Worm (Caenorhabditis elegans) whole organism, midembryonic: ENCODE data around the gene kin-4.
A peak's percentile ranks its signal among the peaks of the same experiment; 100 is the strongest.
"Not testable (repeated sequence)": the region's sequence is repeated elsewhere in the genome, so short reads cannot be mapped to it uniquely, and the experiment has no call there.

ENCODE experiments used
- T22C8.4 ChIP-seq: fragments of 200-800 bp; sonication (Bioruptor generic); IDR thresholded peaks from 2 replicates; pipeline ENCODE4 v1.3.6; 2022; ENCODE audit warnings: missing genetic modification characterization, missing compliant biosample characterization
- cog-1 ChIP-seq: sonication (generic microtip); optimal IDR thresholded peaks from 2 replicates; lab custom pipeline; 2016; ENCODE audit warnings: missing genetic modification characterization, missing compliant biosample characterization
- flt-1 ChIP-seq: fragments of 200-800 bp; sonication (Bioruptor generic); IDR thresholded peaks from 2 replicates; pipeline ENCODE4 v1.3.6; 2022; ENCODE audit warnings: missing genetic modification characterization, missing compliant biosample characterization
- klf-2 ChIP-seq: fragments of 200-800 bp; sonication (Bioruptor generic); conservative IDR thresholded peaks from 2 replicates; pipeline ENCODE4 v1.3.6; 2022; ENCODE audit warnings: missing genetic modification reagents, missing genetic modification characterization, missing compliant biosample characterization
- med-1 ChIP-seq: sonication (generic microtip); optimal IDR thresholded peaks from 2 replicates; lab custom pipeline; 2017; ENCODE audit warnings: missing genetic modification characterization, mild to moderate bottlenecking, missing compliant biosample characterization, antibody characterized with exemption, missing genetic modification reagents; ENCODE audit not compliant: insufficient read depth
- ref-1 ChIP-seq: fragments of 200-800 bp; sonication (Bioruptor generic); conservative IDR thresholded peaks from 2 replicates; pipeline ENCODE4 v1.3.6; 2022; ENCODE audit warnings: missing genetic modification reagents, missing genetic modification characterization, missing compliant biosample characterization
- tab-1 ChIP-seq: fragments of 200-800 bp; sonication (Bioruptor generic); IDR thresholded peaks from 2 replicates; pipeline ENCODE4 v1.3.6; 2022; ENCODE audit warnings: missing genetic modification characterization, missing compliant biosample characterization
- ztf-23 ChIP-seq: fragments of 200-800 bp; sonication (Bioruptor generic); IDR thresholded peaks from 2 replicates; pipeline ENCODE4 v1.3.6; 2022; ENCODE audit warnings: missing genetic modification reagents, missing genetic modification characterization, missing compliant biosample characterization
- ztf-29 ChIP-seq: fragments of 200-800 bp; sonication (Bioruptor generic); IDR thresholded peaks from 2 replicates; pipeline ENCODE4 v1.3.6; 2022; ENCODE audit warnings: missing genetic modification reagents, missing genetic modification characterization, missing compliant biosample characterization

kin-4 gene

DNA sequence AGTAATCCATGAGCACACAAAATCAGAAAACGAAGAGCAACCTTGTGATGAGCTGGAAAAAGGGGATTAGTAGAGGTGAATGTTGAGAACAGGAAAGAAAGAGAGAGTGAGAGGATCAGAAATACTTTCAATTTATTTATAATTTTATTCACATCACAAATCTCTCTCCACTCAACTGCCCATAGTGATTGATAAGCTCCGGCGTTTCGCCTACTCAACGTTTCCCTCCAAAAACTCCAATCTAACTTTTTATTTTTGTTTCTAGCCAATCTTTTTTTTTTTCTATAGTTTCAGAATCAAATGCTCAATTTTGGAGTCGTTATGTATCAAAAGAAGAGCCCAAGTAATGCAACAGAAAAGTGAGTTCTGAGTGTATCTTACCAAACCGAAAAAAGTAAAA is at the start of gene kin-4:
kin-4 (plus strand) TSS at position 301 of the 400 bp plus-strand sequence.
- TF ChIP-seq klf-2 (no peak), flt-1 (GFP tag; lab: Robert Waterston, UW) (no peak), tab-1 (GFP tag; lab: Robert Waterston, UW) (no peak), ztf-23 (GFP tag; lab: Robert Waterston, UW) (no peak), ztf-29 (GFP tag; lab: Robert Waterston, UW) (no peak), med-1 (GFP tag; lab: Kevin White, UChicago) (no peak), T22C8.4 (no peak)

DNA sequence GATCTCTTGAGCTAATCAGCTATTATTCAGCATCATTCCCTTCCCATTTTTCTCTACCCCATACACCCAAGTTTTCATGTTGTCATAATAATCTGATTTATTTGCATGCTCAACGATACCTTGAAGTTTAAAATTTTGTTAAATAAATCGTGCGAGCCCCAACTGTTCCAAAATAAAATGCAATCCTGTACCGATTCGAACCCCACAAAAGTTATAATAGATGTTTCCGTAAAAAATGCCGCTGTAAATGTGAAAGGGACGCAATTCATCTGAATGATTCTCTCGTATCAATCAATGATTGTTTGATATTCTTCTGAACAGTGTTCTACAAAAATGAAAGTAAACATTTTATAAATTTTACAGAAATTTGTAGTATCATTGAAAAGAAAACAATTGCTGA is 48.1 kb upstream of the kin-4 start:
- TF ChIP-seq ztf-29 (GFP tag; lab: Robert Waterston, UW) (no peak), cog-1 (tag; lab: Kevin White, UChicago) (no peak), klf-2 (no peak), med-1 (GFP tag; lab: Kevin White, UChicago) (no peak), tab-1 (GFP tag; lab: Robert Waterston, UW) (no peak), ref-1 (GFP tag; lab: Robert Waterston, UW) (no peak), T22C8.4 (no peak), flt-1 (GFP tag; lab: Robert Waterston, UW) (no peak), ztf-23 (GFP tag; lab: Robert Waterston, UW) (no peak)

DNA sequence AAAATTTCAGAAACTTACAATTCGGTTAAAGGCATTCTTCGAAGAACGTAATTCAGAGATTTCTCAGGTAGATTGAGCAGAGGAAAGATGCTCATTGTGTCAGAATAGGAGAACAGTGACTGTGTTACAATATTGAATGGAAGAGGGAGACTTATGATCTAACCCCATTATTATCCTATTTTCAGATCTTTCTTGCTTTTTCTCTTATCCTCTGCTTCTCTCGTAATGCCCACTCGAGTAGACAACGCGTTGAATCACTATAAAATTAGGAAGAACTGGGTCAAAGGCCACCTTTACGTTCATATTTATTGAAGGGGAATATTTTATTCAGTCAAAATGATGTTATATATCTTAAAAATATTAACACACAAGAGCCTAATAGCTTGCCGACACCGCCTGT is 46.3 kb upstream of the kin-4 start, which contains the start of gene fbxb-76:
fbxb-76 (minus strand) TSS at position 101 of the 400 bp plus-strand sequence.
- TF ChIP-seq klf-2 = no peak
- no peak for TF ChIP-seq tab-1 (GFP tag; lab: Robert Waterston, UW)
- TF ChIP-seq ref-1 (GFP tag; lab: Robert Waterston, UW) = no peak
- TF ChIP-seq flt-1 (GFP tag; lab: Robert Waterston, UW) = no peak

DNA sequence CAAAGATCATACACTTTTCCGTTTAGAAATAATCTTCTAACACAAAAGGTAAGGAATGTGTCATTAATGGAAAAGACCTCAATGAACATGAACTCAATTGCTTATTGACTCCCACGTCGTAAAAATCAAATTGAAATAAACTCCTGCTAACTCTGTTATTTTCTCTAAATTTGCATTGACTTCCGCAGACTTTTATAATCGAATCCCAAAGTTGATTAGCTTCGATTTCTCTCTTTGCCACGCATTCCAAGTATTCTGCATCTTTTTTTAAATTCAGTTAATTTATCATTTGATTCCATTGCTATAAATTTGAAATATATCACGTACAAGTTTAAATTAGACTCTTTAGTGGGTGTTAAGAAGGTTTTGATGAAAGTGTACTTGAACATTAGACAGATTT is 36.9 kb upstream of the kin-4 start:
- TF ChIP-seq cog-1 (tag; lab: Kevin White, UChicago) (no peak), T22C8.4 (no peak), ref-1 (GFP tag; lab: Robert Waterston, UW) (no peak), flt-1 (GFP tag; lab: Robert Waterston, UW) (no peak), med-1 (GFP tag; lab: Kevin White, UChicago) (no peak), ztf-29 (GFP tag; lab: Robert Waterston, UW) (no peak), tab-1 (GFP tag; lab: Robert Waterston, UW) (no peak), klf-2 (no peak), ztf-23 (GFP tag; lab: Robert Waterston, UW) (no peak)

DNA sequence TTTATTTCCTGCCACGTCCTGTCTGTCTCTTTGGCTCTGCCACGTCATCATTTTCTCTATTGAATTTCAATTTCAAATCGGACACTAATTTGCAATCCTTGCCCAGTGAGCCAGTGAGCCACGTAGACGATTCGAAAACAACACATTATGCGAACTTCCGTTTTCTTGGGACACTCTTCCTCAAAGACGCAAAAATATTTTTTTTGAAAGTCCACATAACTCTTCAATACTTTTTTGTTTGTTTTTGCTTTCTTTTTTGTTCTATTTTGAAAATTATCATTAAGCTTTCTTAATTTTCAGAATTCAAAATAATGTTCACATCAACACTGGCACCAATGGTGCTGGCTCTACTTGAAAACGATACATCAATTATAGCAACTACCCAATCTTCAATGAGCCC is 31.3 kb upstream of the kin-4 start, which contains the start of gene tag-89:
tag-89 (plus strand) TSS at position 301 of the 400 bp plus-strand sequence.
- TF ChIP-seq ztf-23 (GFP tag; lab: Robert Waterston, UW) (no peak), ref-1 (GFP tag; lab: Robert Waterston, UW) (no peak), cog-1 (tag; lab: Kevin White, UChicago) (no peak), T22C8.4 (no peak), klf-2 (no peak), med-1 (GFP tag; lab: Kevin White, UChicago) (no peak), flt-1 (GFP tag; lab: Robert Waterston, UW) (no peak), tab-1 (GFP tag; lab: Robert Waterston, UW) (no peak), ztf-29 (GFP tag; lab: Robert Waterston, UW) (no peak)

- TF ChIP-seq cog-1 (tag; lab: Kevin White, UChicago); med-1 (GFP tag; lab: Kevin White, UChicago); tab-1 (GFP tag; lab: Robert Waterston, UW): not testable (repeated sequence)
Observed at ce11 chrIV:11398267-11398825, 27.2 kb upstream of the kin-4 start, which contains the start of gene dsl-6. Gene dsl-6, minus strand, starts transcription at chrIV:11398317.

- TF ChIP-seq T22C8.4 (no peak), ref-1 (GFP tag; lab: Robert Waterston, UW) (no peak), ztf-23 (GFP tag; lab: Robert Waterston, UW) (no peak), ztf-29 (GFP tag; lab: Robert Waterston, UW) (no peak), klf-2 (no peak), med-1 (GFP tag; lab: Kevin White, UChicago) (no peak), flt-1 (GFP tag; lab: Robert Waterston, UW) (no peak), cog-1 (tag; lab: Kevin White, UChicago) (no peak), tab-1 (GFP tag; lab: Robert Waterston, UW) (no peak)
Observed at ce11 chrIV:11401482-11401881, 24.1 kb upstream of the kin-4 start.

DNA sequence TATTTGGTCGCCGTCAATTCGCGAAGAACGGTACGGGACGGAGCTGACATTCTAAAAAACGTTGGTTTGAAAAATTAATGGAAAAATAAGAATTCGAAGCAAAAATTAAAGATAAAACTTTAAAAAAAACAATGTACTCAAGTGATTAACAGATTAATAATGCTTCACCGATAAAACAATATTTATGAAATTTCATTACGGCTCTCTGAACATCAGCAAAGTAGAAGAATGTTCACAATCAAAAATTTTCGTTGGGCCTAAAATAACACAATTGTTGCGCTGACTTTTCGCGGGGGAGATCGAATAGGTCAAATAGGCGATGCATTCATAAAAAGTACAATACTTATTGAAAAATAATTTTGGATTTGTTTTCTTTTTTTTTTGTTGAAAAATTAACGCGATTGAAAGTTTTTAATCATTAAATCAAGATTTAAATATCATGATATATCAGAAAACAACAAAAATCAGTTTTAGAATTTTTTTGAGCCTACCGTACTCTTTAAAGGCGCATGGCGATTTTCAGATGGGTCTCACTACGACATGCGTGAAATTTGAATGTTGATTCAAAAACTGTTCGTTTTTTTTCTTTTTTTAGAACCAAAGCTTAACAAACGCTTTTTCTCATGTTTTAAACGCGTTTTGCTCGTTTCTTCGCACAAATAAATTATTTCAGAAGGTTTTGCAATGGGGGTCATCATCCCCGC is 22.1 kb upstream of the kin-4 start, which contains the start of the genes memi-3 and cyp-31A2:
memi-3 (minus strand) TSS at position 51 of the 704 bp plus-strand sequence.
cyp-31A2 (plus strand) TSS at position 674 of the 704 bp plus-strand sequence.
- TF ChIP-seq ztf-29 (GFP tag; lab: Robert Waterston, UW) (no peak), klf-2 (no peak), flt-1 (GFP tag; lab: Robert Waterston, UW) (no peak)

DNA sequence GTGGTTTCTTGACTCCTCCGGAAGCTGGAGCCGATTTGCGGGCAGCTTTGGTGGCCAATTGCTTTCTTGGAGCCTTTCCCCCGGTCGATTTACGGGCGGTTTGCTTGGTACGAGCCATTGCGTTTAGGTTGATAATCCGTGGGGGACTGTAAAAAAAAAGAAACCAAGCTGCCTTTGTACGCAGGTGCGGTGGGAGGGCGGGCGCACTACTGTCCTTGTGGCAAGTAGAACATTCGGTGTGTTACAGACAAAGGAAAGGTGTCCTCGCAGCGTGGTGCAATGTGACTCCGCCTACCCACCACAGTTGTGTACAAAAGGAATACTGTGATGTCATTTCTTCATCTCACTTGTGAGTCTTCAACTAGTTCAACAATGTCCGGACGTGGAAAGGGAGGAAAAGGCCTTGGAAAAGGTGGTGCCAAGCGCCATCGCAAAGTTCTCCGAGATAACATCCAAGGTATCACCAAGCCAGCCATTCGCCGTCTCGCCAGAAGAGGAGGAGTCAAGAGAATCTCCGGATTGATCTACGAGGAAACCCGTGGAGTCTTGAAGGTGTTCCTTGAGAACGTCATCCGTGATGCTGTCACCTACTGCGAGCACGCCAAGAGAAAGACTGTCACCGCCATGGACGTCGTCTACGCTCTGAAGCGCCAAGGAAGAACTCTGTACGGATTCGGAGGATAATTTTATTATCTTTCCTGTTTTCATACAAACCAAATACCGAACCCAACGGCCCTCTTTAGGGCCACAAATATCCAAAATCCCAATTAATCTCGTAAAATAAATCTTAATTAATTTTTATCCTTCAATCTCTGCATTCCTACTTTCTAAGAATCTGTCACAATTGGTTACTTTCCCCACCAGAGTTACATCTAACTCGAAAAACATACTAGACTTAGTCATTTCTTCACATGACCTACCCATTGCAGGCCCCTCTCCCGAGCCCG is 18.5 kb upstream of the kin-4 start, which contains the start of the genes his-63 and his-64:
his-63 (minus strand) TSS at position 118 of the 947 bp plus-strand sequence.
his-64 (plus strand) TSS at position 373 of the 947 bp plus-strand sequence.
- TF ChIP-seq ztf-23 (GFP tag; lab: Robert Waterston, UW) = peak; percentile 57; the same call in 1 of the 2 replicates
